Worm (Caenorhabditis elegans) whole organism, L2 larva: ENCODE data around the gene Y43F8C.9.

Experiments used
- R02D3.7 ChIP-seq: fragments of 150-350 bp; optimal IDR thresholded peaks from 2 replicates; lab custom pipeline; 2014; ENCODE audit warnings: missing biosample characterization, missing genetic modification characterization
- ceh-16 ChIP-seq: fragments of 150-350 bp; optimal IDR thresholded peaks from 2 replicates; lab custom pipeline; 2014; ENCODE audit warnings: missing biosample characterization, missing genetic modification characterization
- elt-1 ChIP-seq: fragments of 150-350 bp; optimal IDR thresholded peaks from 2 replicates; lab custom pipeline; 2014; ENCODE audit warnings: missing biosample characterization, missing genetic modification characterization
- gmeb-1 ChIP-seq: fragments of 150-350 bp; optimal IDR thresholded peaks from 2 replicates; lab custom pipeline; 2014; ENCODE audit warnings: missing biosample characterization, missing genetic modification characterization
- lin-39 ChIP-seq: fragments of 150-350 bp; optimal IDR thresholded peaks from 2 replicates; lab custom pipeline; 2014; ENCODE audit warnings: missing biosample characterization, missing genetic modification reagents, missing genetic modification characterization
- lsy-2 ChIP-seq, 2 experiments: fragments of 150-350 bp in 1 of 2; sonication (generic microtip) in 1 of 2; optimal IDR thresholded peaks; 2 replicates each; lab custom pipeline; 2014 to 2017; ENCODE audit warnings: missing biosample characterization in 2 of 2, missing genetic modification characterization in 2 of 2
- nhr-129 ChIP-seq: fragments of 150-350 bp; optimal IDR thresholded peaks from 2 replicates; lab custom pipeline; 2014; ENCODE audit warnings: missing biosample characterization, missing genetic modification characterization
- skn-1 ChIP-seq: sonication (generic microtip); optimal IDR thresholded peaks from 2 replicates; lab custom pipeline; 2017; ENCODE audit warnings: missing biosample characterization, missing genetic modification characterization
- unc-39 ChIP-seq: fragments of 150-350 bp; optimal IDR thresholded peaks from 2 replicates; lab custom pipeline; 2014; ENCODE audit warnings: missing biosample characterization, missing genetic modification characterization
- zag-1 ChIP-seq: fragments of 150-350 bp; optimal IDR thresholded peaks from 2 replicates; lab custom pipeline; 2014; ENCODE audit warnings: missing biosample characterization, missing genetic modification characterization
- ztf-1 ChIP-seq: fragments of 200-800 bp; sonication (Bioruptor generic); conservative IDR thresholded peaks from 2 replicates; pipeline ENCODE4 v1.3.6; 2022; ENCODE audit warnings: missing genetic modification characterization, missing compliant biosample characterization
- ztf-11 ChIP-seq: sonication (generic microtip); optimal IDR thresholded peaks from 2 replicates; lab custom pipeline; 2017; ENCODE audit warnings: missing biosample characterization, missing genetic modification characterization

ce11 chrV:19667716-19668115 is 21.8 kb downstream of the Y43F8C.9 start:
- TF ChIP-seq skn-1 (tag; lab: Kevin White, UChicago) (no peak), nhr-129 (no peak), zag-1 (no peak), elt-1 (tag; lab: Kevin White, UChicago) (no peak), lin-39 (no peak), ztf-1 (GFP tag; lab: Robert Waterston, UW) (no peak), unc-39 (tag; lab: Kevin White, UChicago) (no peak), ceh-16 (tag; lab: Kevin White, UChicago) (no peak), ztf-11 (no peak), gmeb-1 (tag; lab: Kevin White, UChicago) (no peak), lsy-2 (tag; optimal IDR thresholded peaks at IDR 0.05; lab: Kevin White, UChicago) (no peak), R02D3.7 (no peak)
